Fruit fly (Drosophila melanogaster) whole organism, embryonic: ENCODE results near the gene CG13039.

Experiments
- C15 ChIP-seq: fragments of 200-800 bp; sonication (Bioruptor generic); IDR thresholded peaks from 3 replicates; pipeline ENCODE4 v1.3.6; 2022; ENCODE audit warnings: missing biosample characterization, missing genetic modification characterization
- CG1832 ChIP-seq: fragments of 200-800 bp; sonication (Bioruptor generic); optimal IDR thresholded peaks from 2 replicates; lab custom pipeline; 2017; ENCODE audit warnings: missing biosample characterization, mild to moderate bottlenecking, missing genetic modification characterization, inconsistent platforms
- az2 ChIP-seq: fragments of 200-800 bp; sonication (Bioruptor generic); optimal IDR thresholded peaks from 3 replicates; lab custom pipeline; 2016; ENCODE audit warnings: missing biosample characterization, missing genetic modification characterization
- klu ChIP-seq: fragments of 200-800 bp; sonication (Bioruptor generic); IDR thresholded peaks from 2 replicates; pipeline ENCODE4 v1.3.6; 2022; ENCODE audit warnings: missing biosample characterization, missing genetic modification characterization
- nerfin-1 ChIP-seq: fragments of 200-800 bp; sonication (Bioruptor generic); optimal IDR thresholded peaks from 3 replicates; lab custom pipeline; 2019; ENCODE audit warnings: missing biosample characterization, mild to moderate bottlenecking, missing genetic modification characterization, moderate library complexity
- schlank ChIP-seq: fragments of 200-800 bp; sonication (Bioruptor generic); optimal IDR thresholded peaks from 2 replicates; lab custom pipeline; 2018; ENCODE audit warnings: missing biosample characterization, mild to moderate bottlenecking, missing genetic modification characterization
- tll ChIP-seq, 2 experiments: fragments of 200-800 bp in 1 of 2; fragments of >200 bp in 1 of 2; sonication (Bioruptor generic) in 1 of 2; optimal IDR thresholded peaks; 2 replicates each; lab custom pipeline; 2017 to 2019; ENCODE audit warnings: missing biosample characterization in 2 of 2, missing genetic modification characterization in 2 of 2, mild to moderate bottlenecking in 1 of 2, moderate library complexity in 1 of 2
- tup ChIP-seq: fragments of 200-800 bp; sonication (Bioruptor generic); optimal IDR thresholded peaks from 2 replicates; lab custom pipeline; 2016; ENCODE audit warnings: missing biosample characterization, mild to moderate bottlenecking, missing genetic modification characterization, moderate library complexity
- usp ChIP-seq: fragments of >200 bp; optimal IDR thresholded peaks from 2 replicates; lab custom pipeline; 2017; ENCODE audit warnings: missing biosample characterization, missing genetic modification characterization

DNA sequence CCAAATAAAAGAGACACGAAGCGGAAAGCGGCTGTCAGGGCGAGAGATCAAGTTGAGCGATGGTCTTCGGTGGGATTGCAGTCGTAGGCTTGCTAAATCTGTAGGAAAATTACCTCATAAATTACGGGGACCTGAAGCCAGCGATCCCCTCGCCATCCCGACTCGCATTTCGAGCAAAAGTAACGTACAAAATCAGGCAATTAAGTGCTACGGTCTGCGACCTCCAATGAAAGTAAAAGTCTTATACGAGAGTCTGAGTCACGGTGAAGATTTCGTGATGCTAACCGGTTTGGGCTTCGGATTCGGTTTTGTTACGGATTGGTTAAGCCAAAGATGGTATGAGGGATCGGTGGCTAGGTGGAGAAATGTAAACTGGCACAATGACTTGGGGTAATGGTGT lies 13.3 kb upstream of the CG13039 start:
- TF ChIP-seq nerfin-1 (tag; lab: Kevin White, UChicago): no peak
- TF ChIP-seq tll (GFP tag; optimal IDR thresholded peaks at IDR 0.05; lab: Kevin White, UChicago): no peak
- TF ChIP-seq CG1832 (GFP tag; lab: Kevin White, UChicago): no peak
- no peak for TF ChIP-seq tup (GFP tag; lab: Kevin White, UChicago)
- no peak for TF ChIP-seq klu (GFP tag; lab: Robert Waterston, UW)
- TF ChIP-seq C15 (GFP tag; lab: Robert Waterston, UW): no peak
- TF ChIP-seq usp: no peak
- TF ChIP-seq schlank: no peak
- no peak for TF ChIP-seq az2
